Fruit fly (Drosophila melanogaster) S2 (cell line): ENCODE results near the gene RpL18.

ENCODE experiments used
- CG8478 ChIP-seq: fragments of >200 bp; optimal IDR thresholded peaks from 2 replicates; lab custom pipeline; 2018
- CTCF ChIP-seq, 2 experiments: fragments of >200 bp; optimal IDR thresholded peaks; 2 replicates each; lab custom pipeline; 2018

Gene RpL18

dm6 chr3L:7241217-7241859 is at the start of gene RpL18, which contains the start of gene Neos:
Gene RpL18, minus strand, starts transcription at chr3L:7241351.
Gene Neos, plus strand, starts transcription at chr3L:7241628.
- TF ChIP-seq CTCF (optimal IDR thresholded peaks at IDR 0.05; lab: Kevin White, UChicago) (no peak), CG8478 (lab: Kevin White, UChicago) (no peak)

dm6 chr3L:7283541-7283940 is 42.4 kb upstream of the RpL18 start:
- TF ChIP-seq CG8478 (lab: Kevin White, UChicago) (no peak), CTCF (optimal IDR thresholded peaks at IDR 0.05; lab: Kevin White, UChicago) (no peak)

DNA sequence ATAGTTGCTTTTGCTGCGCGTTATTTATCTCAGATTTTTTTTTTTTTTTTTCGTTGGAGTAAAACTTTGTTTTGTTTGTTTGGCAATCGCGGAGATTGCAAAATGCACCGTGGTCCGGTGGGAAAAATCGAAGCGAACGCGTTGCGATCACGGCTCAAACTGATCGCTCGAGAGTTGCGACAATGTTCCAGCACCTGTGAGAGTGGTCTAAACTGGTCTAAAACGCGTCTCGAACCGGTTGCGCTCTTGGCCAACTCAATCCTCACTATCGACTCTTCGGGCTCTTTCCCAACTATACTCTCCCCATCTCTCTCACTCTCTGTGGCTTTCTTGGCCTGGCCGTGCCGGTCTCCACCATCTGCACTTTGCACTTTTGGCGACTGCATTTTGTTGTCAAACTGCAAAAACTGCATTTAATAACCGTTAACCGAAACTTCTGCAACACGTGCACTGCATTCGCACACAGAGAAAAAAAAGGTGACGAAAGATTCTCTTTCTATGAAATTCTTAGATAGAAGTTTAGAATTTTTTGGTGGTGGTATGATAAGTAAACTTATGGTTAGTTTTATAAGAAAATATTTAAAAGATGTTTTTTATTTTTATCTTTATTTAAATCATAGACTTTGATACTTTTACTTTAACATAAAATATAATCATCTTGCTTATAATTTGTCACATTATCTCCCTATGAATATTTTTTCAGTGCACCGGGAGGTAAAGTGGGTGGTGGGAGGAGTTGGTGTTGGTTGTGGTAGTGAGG is 22.8 kb upstream of the RpL18 start, which contains the start of gene CG14830:
TSS of gene CG14830 (minus strand) at position 164 of the 760 bp plus-strand sequence.
- TF ChIP-seq CTCF (optimal IDR thresholded peaks at IDR 0.05; lab: Kevin White, UChicago), result no peak
- TF ChIP-seq CG8478 (lab: Kevin White, UChicago), result no peak

dm6 chr3L:7262471-7262870 is 21.3 kb upstream of the RpL18 start:
- TF ChIP-seq CTCF (optimal IDR thresholded peaks at IDR 0.05; lab: Kevin White, UChicago) (no peak), CG8478 (lab: Kevin White, UChicago) (no peak)

- no peak for TF ChIP-seq CTCF (optimal IDR thresholded peaks at IDR 0.05; lab: Kevin White, UChicago)
- no peak for TF ChIP-seq CG8478 (lab: Kevin White, UChicago)
These were observed 17.1 kb upstream of the RpL18 start for dm6 chr3L:7258267-7258666.

DNA sequence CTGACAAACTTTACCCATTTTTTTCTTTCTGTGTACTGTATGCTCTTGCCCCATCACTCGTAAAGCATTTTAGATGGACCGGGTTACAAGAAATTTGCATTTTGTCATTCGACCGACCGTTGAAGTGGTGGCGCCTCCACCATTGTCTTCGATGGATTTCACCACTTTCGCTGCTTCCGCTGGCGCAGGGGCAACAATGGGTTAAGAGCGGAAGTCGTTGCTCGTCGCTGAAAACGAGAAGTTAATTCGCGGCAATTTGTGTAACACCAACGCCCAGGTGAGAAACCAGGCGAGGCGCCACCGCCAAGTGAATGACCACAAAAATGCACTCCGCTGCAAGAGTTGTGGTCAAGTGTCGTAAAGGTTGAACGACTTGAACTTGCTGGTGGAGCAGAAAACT is 13.6 kb upstream of the RpL18 start:
- TF ChIP-seq CG8478 (lab: Kevin White, UChicago) (no peak), CTCF (optimal IDR thresholded peaks at IDR 0.05; lab: Kevin White, UChicago) (no peak)

dm6 chr3L:7250469-7250868 is 9.3 kb upstream of the RpL18 start, which contains the start of gene MED4:
Gene MED4, minus strand, starts transcription at chr3L:7250527.
- TF ChIP-seq CTCF (optimal IDR thresholded peaks at IDR 0.05; lab: Kevin White, UChicago), result peak in 1 of 2 experiments; percentile 10
- no peak for TF ChIP-seq CG8478 (lab: Kevin White, UChicago)

DNA sequence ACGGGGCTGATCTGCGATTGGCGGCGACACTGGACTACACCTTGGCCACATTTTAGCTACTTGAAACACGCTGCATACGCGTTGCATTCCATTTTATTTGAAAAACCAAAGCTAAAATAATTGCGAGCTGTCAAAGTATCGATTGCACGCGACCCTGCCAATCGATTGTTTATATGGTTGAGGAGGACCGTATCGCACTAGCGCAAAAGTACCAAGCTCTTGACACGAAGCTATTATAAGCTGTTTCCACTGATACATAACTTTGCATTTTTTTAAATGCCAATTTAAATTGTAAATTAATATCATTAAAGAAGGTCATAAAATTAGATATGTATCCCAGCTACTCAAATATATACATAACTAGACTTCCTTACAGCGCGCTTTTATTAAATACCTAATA is 8.0 kb upstream of the RpL18 start, which contains the start of gene Cdc27:
TSS of gene Cdc27 (minus strand) at position 174 of the 400 bp plus-strand sequence.
- TF ChIP-seq CTCF (optimal IDR thresholded peaks at IDR 0.05; lab: Kevin White, UChicago), result peak; percentile 1 to 36
- no peak for TF ChIP-seq CG8478 (lab: Kevin White, UChicago)

dm6 chr3L:7243775-7244438 is 2.8 kb upstream of the RpL18 start, which contains the start of the genes mRpL50 and mei-P22:
Gene mRpL50, minus strand, starts transcription at chr3L:7243933.
Gene mei-P22, plus strand, starts transcription at chr3L:7244388.
- TF ChIP-seq CG8478 (lab: Kevin White, UChicago) (no peak), CTCF (optimal IDR thresholded peaks at IDR 0.05; lab: Kevin White, UChicago) (no peak)

dm6 chr3L:7238072-7238759 is 2.9 kb downstream of the RpL18 start, which contains the start of the genes CG14829 and BHD:
Gene CG14829, minus strand, starts transcription at chr3L:7238122.
Gene BHD, plus strand, starts transcription at chr3L:7238542.
- TF ChIP-seq CTCF (optimal IDR thresholded peaks at IDR 0.05; lab: Kevin White, UChicago) (no peak), CG8478 (lab: Kevin White, UChicago) (no peak)

DNA sequence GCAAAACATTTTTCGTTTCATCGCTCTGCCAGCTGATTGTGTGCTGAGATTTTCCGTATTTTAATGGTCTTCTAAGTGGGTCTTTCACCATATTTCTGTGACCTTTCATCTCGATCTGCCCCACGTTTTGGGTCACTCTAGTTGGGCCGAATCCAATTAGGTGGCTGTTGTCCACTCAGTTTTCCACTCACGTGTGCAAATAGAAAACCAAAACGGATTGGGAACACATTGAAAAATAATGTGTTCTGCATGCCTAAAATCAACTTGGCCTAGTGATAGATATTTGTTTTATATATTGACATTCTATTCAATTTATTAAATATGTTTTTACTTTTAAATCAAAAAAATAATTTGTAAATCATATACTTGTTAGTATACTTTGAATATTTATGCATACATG is 6.9 kb downstream of the RpL18 start, which contains the start of gene CG14826:
TSS of gene CG14826 (plus strand) at position 301 of the 400 bp plus-strand sequence.
- TF ChIP-seq CTCF (optimal IDR thresholded peaks at IDR 0.05; lab: Kevin White, UChicago) (no peak), CG8478 (lab: Kevin White, UChicago) (no peak)

- TF ChIP-seq CTCF (optimal IDR thresholded peaks at IDR 0.05; lab: Kevin White, UChicago) (no peak), CG8478 (lab: Kevin White, UChicago) (no peak)
These were observed 49.9 kb downstream of the RpL18 start for dm6 chr3L:7191218-7191617.

- no peak for TF ChIP-seq CG8478 (lab: Kevin White, UChicago)
These were observed 50.7 kb downstream of the RpL18 start for dm6 chr3L:7190497-7190896.
